Fruit fly (Drosophila melanogaster) whole organism, embryonic: ENCODE measurements around the gene CG4658.

Experiments used
- CG11456 ChIP-seq: fragments of 200-800 bp; sonication (Bioruptor generic); IDR thresholded peaks from 3 replicates; pipeline ENCODE4 v1.3.6; 2022; ENCODE audit warnings: missing biosample characterization, missing genetic modification characterization
- CG11695 ChIP-seq: fragments of 200-800 bp; sonication (Bioruptor generic); IDR thresholded peaks from 3 replicates; pipeline ENCODE4 v1.3.6; 2022; ENCODE audit warnings: missing biosample characterization, missing genetic modification characterization
- CG11723 ChIP-seq: fragments of 200-800 bp; sonication (Bioruptor generic); optimal IDR thresholded peaks from 2 replicates; lab custom pipeline; 2017; ENCODE audit warnings: missing biosample characterization, mild to moderate bottlenecking, missing genetic modification characterization
- CG12155 ChIP-seq: fragments of 200-800 bp; sonication (Bioruptor generic); optimal IDR thresholded peaks from 3 replicates; lab custom pipeline; 2016; ENCODE audit warnings: missing biosample characterization, missing genetic modification characterization
- CG12659 ChIP-seq: fragments of 200-800 bp; sonication (Bioruptor generic); optimal IDR thresholded peaks from 3 replicates; lab custom pipeline; 2017; ENCODE audit warnings: mild to moderate bottlenecking, missing biosample characterization, missing genetic modification reagents, missing genetic modification characterization
- CG12769 ChIP-seq: fragments of 200-800 bp; sonication (Bioruptor generic); optimal IDR thresholded peaks from 2 replicates; lab custom pipeline; 2019; ENCODE audit warnings: missing biosample characterization, mild to moderate bottlenecking, missing genetic modification characterization, moderate library complexity
- CG1647 ChIP-seq: fragments of 200-800 bp; sonication (Bioruptor generic); optimal IDR thresholded peaks from 3 replicates; lab custom pipeline; 2016; ENCODE audit warnings: missing biosample characterization, missing genetic modification characterization
- CG16779 ChIP-seq: fragments of 200-800 bp; sonication (Bioruptor generic); IDR thresholded peaks from 2 replicates; pipeline ENCODE4 v1.3.6; 2022; ENCODE audit warnings: missing biosample characterization, missing genetic modification characterization
- CG18476 ChIP-seq: fragments of 200-800 bp; sonication (Bioruptor generic); optimal IDR thresholded peaks from 2 replicates; lab custom pipeline; 2016; ENCODE audit warnings: missing biosample characterization, mild to moderate bottlenecking, missing genetic modification characterization
- CG2120 ChIP-seq: fragments of 200-800 bp; sonication (Bioruptor generic); optimal IDR thresholded peaks from 3 replicates; lab custom pipeline; 2016; ENCODE audit warnings: missing biosample characterization, missing genetic modification characterization
- CG2875 ChIP-seq: fragments of 200-800 bp; sonication (Bioruptor generic); optimal IDR thresholded peaks from 2 replicates; lab custom pipeline; 2017; ENCODE audit warnings: missing biosample characterization, mild to moderate bottlenecking, missing genetic modification characterization, missing genetic modification reagents
- CG3281 ChIP-seq: fragments of 200-800 bp; sonication (Bioruptor generic); optimal IDR thresholded peaks from 3 replicates; lab custom pipeline; 2017; ENCODE audit warnings: missing biosample characterization, mild to moderate bottlenecking, missing genetic modification characterization
- CG34376 ChIP-seq: fragments of 200-800 bp; sonication (Bioruptor generic); optimal IDR thresholded peaks from 2 replicates; lab custom pipeline; 2018; ENCODE audit warnings: missing biosample characterization, mild to moderate bottlenecking, missing genetic modification characterization
- CG8765 ChIP-seq: fragments of 200-800 bp; sonication (Bioruptor generic); IDR thresholded peaks from 2 replicates; pipeline ENCODE4 v1.3.6; 2022; ENCODE audit warnings: missing biosample characterization, missing genetic modification characterization
- CG9609 ChIP-seq: fragments of 200-800 bp; sonication (Bioruptor generic); optimal IDR thresholded peaks from 3 replicates; lab custom pipeline; 2016; ENCODE audit warnings: missing biosample characterization, missing genetic modification characterization
- CoRest ChIP-seq: fragments of 200-800 bp; sonication (Bioruptor generic); optimal IDR thresholded peaks from 3 replicates; lab custom pipeline; 2018; ENCODE audit warnings: missing biosample characterization, mild to moderate bottlenecking, missing genetic modification characterization, moderate library complexity
- D19A ChIP-seq: fragments of 200-800 bp; optimal IDR thresholded peaks from 3 replicates; lab custom pipeline; 2019; ENCODE audit warnings: missing biosample characterization, mild to moderate bottlenecking, missing genetic modification characterization, moderate library complexity
- Deaf1 ChIP-seq: fragments of 200-800 bp; optimal IDR thresholded peaks from 3 replicates; lab custom pipeline; 2019; ENCODE audit warnings: missing biosample characterization, mild to moderate bottlenecking, missing genetic modification characterization, moderate library complexity
- Dfd ChIP-seq, 2 experiments: fragments of >200 bp; optimal IDR thresholded peaks; 2 replicates each; lab custom pipeline; 2017; ENCODE audit warnings: missing biosample characterization in 2 of 2, missing genetic modification characterization in 2 of 2
- Fer1 ChIP-seq: fragments of 200-800 bp; sonication (Bioruptor generic); optimal IDR thresholded peaks from 2 replicates; lab custom pipeline; 2017; ENCODE audit warnings: missing biosample characterization, mild to moderate bottlenecking, missing genetic modification characterization
- Hmr ChIP-seq: fragments of 200-800 bp; sonication (Bioruptor generic); optimal IDR thresholded peaks from 3 replicates; lab custom pipeline; 2017; ENCODE audit warnings: mild to moderate bottlenecking, missing biosample characterization, missing genetic modification reagents, missing genetic modification characterization
- MBD-R2 ChIP-seq: fragments of 200-800 bp; sonication (Bioruptor generic); IDR thresholded peaks from 2 replicates; pipeline ENCODE4 v1.3.6; 2022; ENCODE audit warnings: missing biosample characterization, missing genetic modification characterization
- Nf-YA ChIP-seq: fragments of 200-800 bp; sonication (Bioruptor generic); IDR thresholded peaks from 2 replicates; pipeline ENCODE4 v1.3.6; 2022; ENCODE audit warnings: missing biosample characterization, missing genetic modification characterization
- Nf-YB ChIP-seq: fragments of 200-800 bp; sonication (Bioruptor generic); optimal IDR thresholded peaks from 3 replicates; lab custom pipeline; 2019; ENCODE audit warnings: missing biosample characterization, mild to moderate bottlenecking, missing genetic modification characterization, moderate library complexity
- PHDP ChIP-seq: fragments of 200-800 bp; sonication (Bioruptor generic); optimal IDR thresholded peaks from 3 replicates; lab custom pipeline; 2018; ENCODE audit warnings: missing biosample characterization, mild to moderate bottlenecking, missing genetic modification characterization, moderate library complexity
- Pdp1 ChIP-seq, 2 experiments: fragments of 200-800 bp; sonication (Bioruptor generic); optimal IDR thresholded peaks; 3 replicates each; lab custom pipeline; 2016; ENCODE audit warnings: missing biosample characterization in 2 of 2, missing genetic modification characterization in 2 of 2, mild to moderate bottlenecking in 1 of 2, moderate library complexity in 1 of 2
- Xrp1 ChIP-seq: fragments of 200-800 bp; sonication (Bioruptor generic); IDR thresholded peaks from 2 replicates; pipeline ENCODE4 v1.3.6; 2022; ENCODE audit warnings: missing biosample characterization, missing genetic modification characterization
- ase ChIP-seq: fragments of 200-800 bp; sonication (Bioruptor generic); IDR thresholded peaks from 3 replicates; pipeline ENCODE4 v1.3.6; 2022; ENCODE audit warnings: missing biosample characterization, missing genetic modification characterization
- ash1 ChIP-seq: fragments of 200-800 bp; sonication (Bioruptor generic); optimal IDR thresholded peaks from 2 replicates; lab custom pipeline; 2018; ENCODE audit warnings: missing biosample characterization, mild to moderate bottlenecking, missing genetic modification characterization
- bbx ChIP-seq: fragments of 200-800 bp; sonication (Bioruptor generic); IDR thresholded peaks from 2 replicates; pipeline ENCODE4 v1.3.6; 2022; ENCODE audit warnings: missing biosample characterization, missing genetic modification characterization; ENCODE audit not compliant: partially characterized antibody
- cato ChIP-seq: fragments of 200-800 bp; sonication (Bioruptor generic); optimal IDR thresholded peaks from 2 replicates; lab custom pipeline; 2016; ENCODE audit warnings: missing biosample characterization, missing genetic modification characterization, borderline replicate concordance
- danr ChIP-seq: fragments of 200-800 bp; sonication (Bioruptor generic); IDR thresholded peaks from 2 replicates; pipeline ENCODE4 v1.3.6; 2022; ENCODE audit warnings: missing biosample characterization, missing genetic modification characterization
- dimm ChIP-seq: fragments of 200-800 bp; sonication (Bioruptor generic); IDR thresholded peaks from 2 replicates; pipeline ENCODE4 v1.3.6; 2022; ENCODE audit warnings: missing biosample characterization, missing genetic modification characterization
- dm ChIP-seq: fragments of 200-800 bp; sonication (Bioruptor generic); optimal IDR thresholded peaks from 3 replicates; lab custom pipeline; 2016; ENCODE audit warnings: missing biosample characterization, missing genetic modification characterization
- emc ChIP-seq: fragments of 200-800 bp; sonication (Bioruptor generic); optimal IDR thresholded peaks from 2 replicates; lab custom pipeline; 2016; ENCODE audit warnings: missing biosample characterization, missing genetic modification characterization
- ems ChIP-seq: fragments of 200-800 bp; sonication (Bioruptor generic); optimal IDR thresholded peaks from 3 replicates; lab custom pipeline; 2016; ENCODE audit warnings: missing biosample characterization, missing genetic modification characterization
- eyg ChIP-seq: fragments of 200-800 bp; sonication (Bioruptor generic); optimal IDR thresholded peaks from 3 replicates; lab custom pipeline; 2016; ENCODE audit warnings: missing biosample characterization, missing genetic modification characterization
- ftz-f1 ChIP-seq: fragments of 200-800 bp; sonication (Bioruptor generic); optimal IDR thresholded peaks from 2 replicates; lab custom pipeline; 2016; ENCODE audit warnings: missing biosample characterization, missing genetic modification characterization
- grau ChIP-seq: fragments of 200-800 bp; optimal IDR thresholded peaks from 3 replicates; lab custom pipeline; 2019; ENCODE audit warnings: missing biosample characterization, mild to moderate bottlenecking, missing genetic modification characterization, moderate library complexity
- gro ChIP-seq: fragments of 200-800 bp; sonication (Bioruptor generic); optimal IDR thresholded peaks from 2 replicates; lab custom pipeline; 2016; ENCODE audit warnings: missing biosample characterization, missing genetic modification characterization
- her ChIP-seq: fragments of 200-800 bp; sonication (Bioruptor generic); optimal IDR thresholded peaks from 2 replicates; lab custom pipeline; 2016; ENCODE audit warnings: missing biosample characterization, missing genetic modification characterization
- lilli ChIP-seq: fragments of 200-800 bp; sonication (Bioruptor generic); optimal IDR thresholded peaks from 3 replicates; lab custom pipeline; 2016; ENCODE audit warnings: missing biosample characterization, missing genetic modification characterization
- onecut ChIP-seq: fragments of 200-800 bp; sonication (Bioruptor generic); IDR thresholded peaks from 2 replicates; pipeline ENCODE4 v1.3.6; 2022; ENCODE audit warnings: missing biosample characterization, missing genetic modification characterization
- pho ChIP-seq: fragments of 200-800 bp; sonication (Bioruptor generic); optimal IDR thresholded peaks from 2 replicates; lab custom pipeline; 2016; ENCODE audit warnings: missing biosample characterization, missing genetic modification characterization
- rib ChIP-seq: fragments of 200-800 bp; sonication (Bioruptor generic); IDR thresholded peaks from 2 replicates; pipeline ENCODE4 v1.3.6; 2022; ENCODE audit warnings: missing biosample characterization, missing genetic modification characterization
- row ChIP-seq: fragments of 200-800 bp; sonication (Bioruptor generic); IDR thresholded peaks from 3 replicates; pipeline ENCODE4 v1.3.6; 2022; ENCODE audit warnings: missing biosample characterization, missing genetic modification characterization
- scrt ChIP-seq: fragments of 200-800 bp; sonication (Bioruptor generic); optimal IDR thresholded peaks from 2 replicates; lab custom pipeline; 2018; ENCODE audit warnings: missing biosample characterization, mild to moderate bottlenecking, missing genetic modification characterization, moderate library complexity
- shn ChIP-seq: fragments of 200-800 bp; sonication (Bioruptor generic); optimal IDR thresholded peaks from 3 replicates; lab custom pipeline; 2016; ENCODE audit warnings: missing biosample characterization, missing genetic modification characterization
- sob ChIP-seq: fragments of 200-800 bp; sonication (Bioruptor generic); IDR thresholded peaks from 2 replicates; pipeline ENCODE4 v1.3.6; 2022; ENCODE audit warnings: missing biosample characterization, missing genetic modification characterization
- sug ChIP-seq: fragments of 200-800 bp; optimal IDR thresholded peaks from 2 replicates; lab custom pipeline; 2019; ENCODE audit warnings: missing biosample characterization, mild to moderate bottlenecking, missing genetic modification characterization, moderate library complexity
- tap ChIP-seq: fragments of 200-800 bp; optimal IDR thresholded peaks from 3 replicates; lab custom pipeline; 2019; ENCODE audit warnings: missing biosample characterization, mild to moderate bottlenecking, missing genetic modification characterization, moderate library complexity
- tll ChIP-seq, 2 experiments: fragments of 200-800 bp in 1 of 2; fragments of >200 bp in 1 of 2; sonication (Bioruptor generic) in 1 of 2; optimal IDR thresholded peaks; 2 replicates each; lab custom pipeline; 2017 to 2019; ENCODE audit warnings: missing biosample characterization in 2 of 2, missing genetic modification characterization in 2 of 2, mild to moderate bottlenecking in 1 of 2, moderate library complexity in 1 of 2

Gene CG4658

dm6 chr2L:9943521-9943920 lies 13.4 kb upstream of the CG4658 start (continued):
- TF ChIP-seq sob (GFP tag; lab: Robert Waterston, UW) (0 out of 2 replicates have a peak, but pooled peaks have one; percentile 16), D19A (tag; lab: Kevin White, UChicago) (peak; percentile 96), Xrp1 (GFP tag; lab: Robert Waterston, UW) (no peak), CG12659 (peak; percentile 8), tll (GFP tag; optimal IDR thresholded peaks at IDR 0.05; lab: Kevin White, UChicago) (no peak), ase (GFP tag; lab: Robert Waterston, UW) (no peak), grau (tag; lab: Kevin White, UChicago) (peak; percentile 15), CoRest (tag; lab: Kevin White, UChicago) (no peak), CG2120 (GFP tag; lab: Kevin White, UChicago) (peak; percentile 59), CG11456 (no peak), her (GFP tag; lab: Kevin White, UChicago) (peak; percentile 18), CG3281 (GFP tag; lab: Kevin White, UChicago) (peak; percentile 2), CG2875 (GFP tag; lab: Kevin White, UChicago) (no peak), CG9609 (GFP tag; lab: Kevin White, UChicago) (no peak), row (peak; percentile 76), PHDP (tag; lab: Kevin White, UChicago) (peak; percentile 3), bbx (GFP tag; lab: Robert Waterston, UW) (no peak), pho (no peak), emc (GFP tag; lab: Kevin White, UChicago) (no peak), ems (no peak), CG34376 (GFP tag; lab: Kevin White, UChicago) (peak; percentile 84), Nf-YA (GFP tag; lab: Robert Waterston, UW) (no peak), Nf-YB (GFP tag; lab: Kevin White, UChicago) (no peak), onecut (GFP tag; lab: Robert Waterston, UW) (no peak), CG12155 (GFP tag; lab: Kevin White, UChicago) (peak; percentile 10), Hmr (GFP tag; lab: Kevin White, UChicago) (peak; percentile 34), CG18476 (GFP tag; lab: Kevin White, UChicago) (no peak), CG12769 (tag; lab: Kevin White, UChicago) (peak; percentile 72), ftz-f1 (peak; percentile 39), CG11695 (no peak), eyg (GFP tag; lab: Kevin White, UChicago) (no peak), tap (tag; lab: Kevin White, UChicago) (no peak), cato (GFP tag; lab: Kevin White, UChicago) (no peak), dimm (GFP tag; lab: Robert Waterston, UW) (no peak), Pdp1 (GFP tag; optimal IDR thresholded peaks at IDR 0.05; lab: Kevin White, UChicago) (peak in 1 of 2 experiments; percentile 32), Dfd (GFP tag; optimal IDR thresholded peaks at IDR 0.05; lab: Kevin White, UChicago) (no peak), scrt (GFP tag; lab: Kevin White, UChicago) (no peak), dm (GFP tag; lab: Kevin White, UChicago) (no peak), Deaf1 (tag; lab: Kevin White, UChicago) (peak; percentile 39), CG1647 (GFP tag; lab: Kevin White, UChicago) (no peak), sug (tag; lab: Kevin White, UChicago) (peak; percentile 75), CG11723 (GFP tag; lab: Kevin White, UChicago) (no peak), ash1 (GFP tag; lab: Kevin White, UChicago) (no peak), CG16779 (no peak), shn (no peak), Fer1 (GFP tag; lab: Kevin White, UChicago) (peak; percentile 32), gro (GFP tag; lab: Kevin White, UChicago) (peak; percentile 60), danr (no peak), MBD-R2 (GFP tag; lab: Robert Waterston, UW) (no peak), lilli (GFP tag; lab: Kevin White, UChicago) (peak; percentile 24), rib (GFP tag; lab: Robert Waterston, UW) (peak; percentile 73), CG8765 (GFP tag; lab: Robert Waterston, UW) (no peak)
